Worm (Caenorhabditis elegans): Measurements from ENCODE around the gene ceh-90.
A peak's percentile ranks its signal among the peaks of the same experiment; 100 is the strongest.

ceh-90 gene

DNA sequence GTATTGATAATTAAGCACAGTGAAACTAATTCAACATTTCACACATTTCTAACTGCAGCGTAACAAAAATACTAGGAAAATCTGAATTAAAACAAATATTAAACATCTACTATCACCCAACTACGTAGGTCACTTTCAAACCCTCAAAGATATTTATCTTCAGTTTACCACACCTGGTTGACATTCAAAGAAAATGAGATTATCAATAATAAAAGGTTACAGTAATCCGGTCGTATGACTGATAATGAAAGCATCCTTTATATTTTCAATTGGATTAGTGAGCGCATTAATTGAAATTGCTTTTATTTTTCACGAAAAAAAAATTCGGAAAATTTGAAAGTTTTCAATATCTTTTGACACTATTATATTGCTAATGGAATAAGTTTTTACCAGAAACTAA, 25.7 kb upstream of the ceh-90 start:
- TF ChIP-seq rpc-1 (optimal IDR thresholded peaks at IDR 0.05) = no peak
- TF ChIP-seq rpc-1 (tag; optimal IDR thresholded peaks at IDR 0.05) = no peak
- TF ChIP-seq T26A5.8 (tag; optimal IDR thresholded peaks at IDR 0.05) = no peak
- no peak for TF ChIP-seq Y56A3A.18 (GFP tag; IDR thresholded peaks at IDR 0.05)
- TF ChIP-seq lin-26 (GFP tag; IDR thresholded peaks at IDR 0.05) = no peak
- no peak for TF ChIP-seq mes-4 (tag; optimal IDR thresholded peaks at IDR 0.05)
- no peak for TF ChIP-seq repo-1 (tag; optimal IDR thresholded peaks at IDR 0.05)
- TF ChIP-seq ets-4 (GFP tag; optimal IDR thresholded peaks at IDR 0.05) = no peak
- no peak for TF ChIP-seq snpc-3.4 (tag; optimal IDR thresholded peaks at IDR 0.05)
- no peak for TF ChIP-seq fkh-3 (tag; optimal IDR thresholded peaks at IDR 0.05)
- no peak for TF ChIP-seq akir-1 (GFP tag; optimal IDR thresholded peaks at IDR 0.05)
- TF ChIP-seq zfh-2 (GFP tag; conservative IDR thresholded peaks at IDR 0.05) = no peak
- no peak for TF ChIP-seq F57C9.4 (tag; optimal IDR thresholded peaks at IDR 0.05)
- TF ChIP-seq rcor-1 (GFP tag; IDR thresholded peaks at IDR 0.05) = no peak

DNA sequence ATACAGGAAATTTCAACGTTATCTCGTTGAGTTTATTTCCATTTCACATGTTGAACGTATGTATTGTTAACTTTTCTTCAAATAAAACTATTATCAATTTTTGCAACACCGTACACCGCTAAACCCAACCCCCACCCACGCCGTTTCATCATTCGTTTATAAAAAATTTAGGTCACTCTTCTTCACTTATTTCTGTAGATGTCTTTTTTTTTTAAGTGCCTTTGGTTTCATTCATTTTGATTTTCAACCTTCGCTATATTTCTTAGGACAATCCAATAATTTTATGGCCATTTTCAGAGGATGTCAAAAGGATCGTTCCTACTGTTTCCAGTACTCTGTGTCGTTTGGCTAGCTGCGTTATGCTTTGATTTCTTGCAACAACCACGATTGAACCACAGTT, 23.3 kb upstream of the ceh-90 start, which contains the start of gene C37E2.3:
Gene C37E2.3, plus strand, starts transcription at position 301 of the 400 bp plus-strand sequence.
- no peak for TF ChIP-seq zfh-2 (GFP tag; conservative IDR thresholded peaks at IDR 0.05)
- no peak for TF ChIP-seq rpc-1 (optimal IDR thresholded peaks at IDR 0.05)
- no peak for TF ChIP-seq rpc-1 (tag; optimal IDR thresholded peaks at IDR 0.05)
- no peak for TF ChIP-seq mel-28 (tag; optimal IDR thresholded peaks at IDR 0.05; ENCODE audit: borderline replicate concordance)
- TF ChIP-seq F57A8.1 (GFP tag; optimal IDR thresholded peaks at IDR 0.05) = no peak

DNA sequence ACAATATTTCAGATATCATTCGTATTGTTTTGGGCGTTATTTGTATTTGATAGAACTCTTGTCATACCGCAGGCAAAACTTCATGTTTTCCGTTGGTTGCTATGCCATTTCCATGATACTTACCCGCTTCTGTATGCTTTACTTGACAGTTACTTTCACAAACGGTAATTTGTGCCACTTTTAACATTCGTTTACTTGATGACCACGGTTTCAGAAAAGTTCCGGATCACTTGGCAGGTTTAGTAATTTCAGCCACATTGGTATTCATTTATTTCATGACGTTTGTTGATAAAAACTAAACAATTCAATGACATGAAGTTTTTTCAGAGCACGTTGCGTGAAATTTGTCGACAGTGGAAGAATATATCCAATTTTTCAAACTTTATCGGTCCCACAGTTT, 22.7 kb upstream of the ceh-90 start:
- TF ChIP-seq F33H1.4 (GFP tag; IDR thresholded peaks at IDR 0.05) (no peak), Y53G8AR.9 (GFP tag; conservative IDR thresholded peaks at IDR 0.05) (no peak), rpc-1 (optimal IDR thresholded peaks at IDR 0.05) (no peak), rpc-1 (tag; optimal IDR thresholded peaks at IDR 0.05) (no peak), fkh-3 (tag; optimal IDR thresholded peaks at IDR 0.05) (no peak), dpl-1 (GFP tag; optimal IDR thresholded peaks at IDR 0.05) (no peak), aptf-2 (GFP tag; conservative IDR thresholded peaks at IDR 0.05) (no peak), lin-26 (GFP tag; IDR thresholded peaks at IDR 0.05) (no peak), D2030.7 (GFP tag; IDR thresholded peaks at IDR 0.05) (no peak), Y95B8A.8 (GFP tag; IDR thresholded peaks at IDR 0.05) (no peak), atf-7 (tag; optimal IDR thresholded peaks at IDR 0.05) (no peak), B0336.3 (GFP tag; IDR thresholded peaks at IDR 0.05) (no peak), nhr-90 (tag; optimal IDR thresholded peaks at IDR 0.05) (no peak), F49E8.2 (tag; optimal IDR thresholded peaks at IDR 0.05; ENCODE audit: insufficient read depth) (no peak), nhr-120 (GFP tag; IDR thresholded peaks at IDR 0.05) (no peak)

- TF ChIP-seq nfya-1 (tag; optimal IDR thresholded peaks at IDR 0.05; ENCODE audit: borderline replicate concordance, insufficient read depth) (no peak), attf-5 (GFP tag; optimal IDR thresholded peaks at IDR 0.05) (no peak), F57C9.4 (tag; optimal IDR thresholded peaks at IDR 0.05) (no peak)
Observed at ce11 chrX:14178688-14179087, 21.9 kb upstream of the ceh-90 start, which contains the start of gene C37E2.10. C37E2.10 (plus strand) TSS chrX:14178988.

- TF ChIP-seq F57A8.1 (GFP tag; optimal IDR thresholded peaks at IDR 0.05) (no peak), B0261.1 (tag; optimal IDR thresholded peaks at IDR 0.05) (no peak), snpc-3.4 (tag; optimal IDR thresholded peaks at IDR 0.05) (no peak)
Observed at ce11 chrX:14175740-14176139, 18.9 kb upstream of the ceh-90 start, which contains the start of gene C37E2.2. C37E2.2 (plus strand) TSS chrX:14176040.

DNA sequence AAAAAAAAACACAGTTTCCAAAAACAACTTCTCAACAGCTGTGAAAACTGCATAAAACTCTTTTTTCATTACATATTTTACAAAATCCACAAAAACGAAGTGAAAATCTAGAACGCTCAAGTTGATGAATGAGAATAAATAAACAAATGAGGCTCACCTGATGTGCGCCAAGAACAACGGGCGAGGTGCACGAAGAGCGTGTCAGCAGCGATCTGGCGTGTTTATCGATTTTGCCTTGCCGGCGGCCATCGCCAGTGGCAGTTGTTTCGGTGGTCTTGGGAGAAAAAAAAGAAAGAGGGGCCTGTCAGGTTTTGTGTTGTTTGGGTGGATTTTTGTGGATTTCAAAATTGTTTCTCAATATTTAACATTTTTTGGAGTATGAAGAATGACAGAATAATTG, 17.0 kb upstream of the ceh-90 start, which contains the start of gene idhb-1:
Gene idhb-1, minus strand, starts transcription at position 214 of the 400 bp plus-strand sequence.
- TF ChIP-seq F23B12.7 (tag; optimal IDR thresholded peaks at IDR 0.05; ENCODE audit: insufficient read depth) (no peak), mcd-1 (GFP tag; IDR thresholded peaks at IDR 0.05) (no peak; the same call in 1 of the 2 replicates), athp-1 (tag; optimal IDR thresholded peaks at IDR 0.05) (no peak), lsy-27 (tag; optimal IDR thresholded peaks at IDR 0.05; ENCODE audit: borderline replicate concordance, insufficient read depth) (no peak), cebp-1 (GFP tag; IDR thresholded peaks at IDR 0.05) (no peak), cebp-1 (tag; optimal IDR thresholded peaks at IDR 0.05) (no peak), snpc-4 (GFP tag; optimal IDR thresholded peaks at IDR 0.05) (no peak), snpc-4 (tag; optimal IDR thresholded peaks at IDR 0.05) (peak in 2 of 4 experiments; percentile 24 to 52), lin-40 (tag; optimal IDR thresholded peaks at IDR 0.05) (peak; percentile 65), attf-3 (GFP tag; conservative IDR thresholded peaks at IDR 0.05) (no peak), B0336.3 (GFP tag; IDR thresholded peaks at IDR 0.05) (no peak), snpc-1.3 (tag; optimal IDR thresholded peaks at IDR 0.05; ENCODE audit: insufficient read depth) (no peak)

All from whole organism, young adult.